Worm (Caenorhabditis elegans) whole organism, early embryonic: ENCODE results near the gene C03E10.3.

Experiments used
- B0310.2 ChIP-seq: sonication (generic microtip); optimal IDR thresholded peaks from 2 replicates; lab custom pipeline; 2016; ENCODE audit warnings: mild to moderate bottlenecking, missing genetic modification characterization, missing compliant biosample characterization
- F13C5.2 ChIP-seq: sonication (generic microtip); optimal IDR thresholded peaks from 2 replicates; lab custom pipeline; 2017; ENCODE audit warnings: mild to moderate bottlenecking, missing genetic modification characterization, inconsistent platforms, missing compliant biosample characterization
- aly-1 ChIP-seq: sonication (generic microtip); optimal IDR thresholded peaks from 2 replicates; lab custom pipeline; 2016; ENCODE audit warnings: missing genetic modification characterization, missing compliant biosample characterization
- ama-1 ChIP-seq: fragments of 150-350 bp; optimal IDR thresholded peaks from 2 replicates; lab custom pipeline; 2014
- ceh-13 ChIP-seq: fragments of 200-800 bp; sonication (Bioruptor generic); optimal IDR thresholded peaks from 2 replicates; lab custom pipeline; 2018; ENCODE audit warnings: mild to moderate bottlenecking, missing genetic modification characterization, missing compliant biosample characterization
- ceh-36 ChIP-seq: sonication (generic microtip); optimal IDR thresholded peaks from 2 replicates; lab custom pipeline; 2016; ENCODE audit warnings: missing genetic modification characterization, inconsistent platforms, missing compliant biosample characterization
- ets-7 ChIP-seq: sonication (generic microtip); optimal IDR thresholded peaks from 2 replicates; lab custom pipeline; 2016; ENCODE audit warnings: missing genotype, missing genetic modification characterization, missing compliant biosample characterization
- flt-1 ChIP-seq: fragments of 200-800 bp; sonication (Bioruptor generic); IDR thresholded peaks from 2 replicates; pipeline ENCODE4 v1.3.6; 2022; ENCODE audit warnings: missing genetic modification characterization, missing compliant biosample characterization
- hmbx-1 ChIP-seq: sonication (generic microtip); optimal IDR thresholded peaks from 2 replicates; lab custom pipeline; 2016; ENCODE audit warnings: mild to moderate bottlenecking, missing genetic modification characterization, missing compliant biosample characterization
- hmg-4 ChIP-seq: fragments of 200-800 bp; sonication (Bioruptor generic); optimal IDR thresholded peaks from 2 replicates; lab custom pipeline; 2018; ENCODE audit warnings: mild to moderate bottlenecking, missing genetic modification characterization, missing compliant biosample characterization
- hnd-1 ChIP-seq: sonication (generic microtip); optimal IDR thresholded peaks from 2 replicates; lab custom pipeline; 2016; ENCODE audit warnings: missing genetic modification characterization, missing compliant biosample characterization
- pes-1 ChIP-seq: fragments of 200-800 bp; sonication (Bioruptor generic); IDR thresholded peaks from 2 replicates; pipeline ENCODE4 v1.3.6; 2022; ENCODE audit warnings: missing genetic modification reagents, missing genetic modification characterization, missing compliant biosample characterization
- scrt-1 ChIP-seq: fragments of 200-800 bp; sonication (Bioruptor generic); IDR thresholded peaks from 2 replicates; pipeline ENCODE4 v1.3.6; 2022; ENCODE audit warnings: missing genetic modification characterization, missing compliant biosample characterization
- sea-1 ChIP-seq: fragments of 200-800 bp; sonication (Bioruptor generic); conservative IDR thresholded peaks from 2 replicates; pipeline ENCODE4 v1.3.6; 2022; ENCODE audit warnings: missing genetic modification characterization, missing compliant biosample characterization
- tbx-11 ChIP-seq: fragments of 200-800 bp; sonication (Bioruptor generic); IDR thresholded peaks from 2 replicates; pipeline ENCODE4 v1.3.6; 2022; ENCODE audit warnings: missing genetic modification characterization, missing compliant biosample characterization
- tbx-37 ChIP-seq: fragments of 200-800 bp; sonication (Bioruptor generic); conservative IDR thresholded peaks from 2 replicates; pipeline ENCODE4 v1.3.6; 2022; ENCODE audit warnings: missing genetic modification reagents, missing genetic modification characterization, missing compliant biosample characterization
- tra-4 ChIP-seq: sonication (generic microtip); optimal IDR thresholded peaks from 2 replicates; lab custom pipeline; 2017; ENCODE audit warnings: missing genetic modification characterization, missing compliant biosample characterization

C03E10.3 gene

DNA sequence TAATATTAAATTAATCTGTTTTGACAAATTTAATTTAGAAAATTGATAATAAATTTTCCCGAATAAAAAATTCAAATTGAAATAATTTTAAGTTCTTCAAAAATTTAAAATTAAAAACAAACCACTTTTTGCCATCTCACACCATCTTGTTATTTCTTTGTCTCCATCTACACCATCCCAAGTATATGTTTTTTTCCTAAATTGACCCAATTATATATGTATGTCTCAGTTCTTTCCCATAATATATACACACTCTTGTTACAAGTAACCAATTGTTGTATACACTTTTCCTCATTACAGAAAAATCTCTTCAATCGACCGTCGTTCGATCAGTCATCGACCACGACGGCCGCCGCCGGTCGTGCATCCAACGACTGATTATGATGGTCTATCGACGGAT is 3.9 kb upstream of the C03E10.3 start, which contains the start of gene gly-20:
TSS of gene gly-20 (plus strand) at position 301 of the 400 bp plus-strand sequence.
- TF ChIP-seq tbx-11 (GFP tag; lab: Robert Waterston, UW), result no peak
- TF ChIP-seq pes-1 (GFP tag; lab: Robert Waterston, UW), result no peak
- no peak for TF ChIP-seq F13C5.2 (tag; lab: Kevin White, UChicago)
- no peak for TF ChIP-seq tra-4 (tag; lab: Kevin White, UChicago)
- no peak for TF ChIP-seq ceh-13 (GFP tag; lab: Kevin White, UChicago)
- no peak for TF ChIP-seq scrt-1
- TF ChIP-seq hmg-4, result no peak
- no peak for TF ChIP-seq ets-7
- no peak for TF ChIP-seq sea-1 (GFP tag; lab: Robert Waterston, UW)
- no peak for TF ChIP-seq B0310.2 (tag; lab: Kevin White, UChicago)
- TF ChIP-seq hmbx-1 (tag; lab: Kevin White, UChicago), result no peak
- no peak for TF ChIP-seq aly-1 (tag; lab: Kevin White, UChicago)
- no peak for TF ChIP-seq hnd-1
- no peak for TF ChIP-seq flt-1 (GFP tag; lab: Robert Waterston, UW)
- no peak for TF ChIP-seq ceh-36 (tag; lab: Kevin White, UChicago)
- TF ChIP-seq ama-1, result no peak
- TF ChIP-seq tbx-37 (GFP tag; lab: Robert Waterston, UW), result no peak

DNA sequence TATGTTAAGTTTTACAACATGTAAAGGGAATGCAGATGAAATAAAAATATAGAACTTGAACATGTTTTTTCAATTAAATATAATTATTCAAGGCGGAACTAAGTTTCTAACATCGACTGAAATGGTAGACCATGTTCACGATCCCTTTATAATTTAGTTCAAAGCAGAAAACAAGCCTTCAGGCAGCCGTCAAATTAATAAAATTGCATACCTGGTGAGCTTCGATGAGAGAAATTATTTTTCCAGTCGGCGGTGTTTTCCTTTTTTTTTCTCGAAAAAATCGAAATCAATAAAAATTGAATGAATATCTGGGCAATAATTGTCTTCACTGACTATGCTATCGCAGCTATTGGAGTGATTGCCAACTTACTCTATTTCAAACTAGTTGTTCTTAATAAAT is 4.7 kb downstream of the C03E10.3 start, which contains the start of gene C03E10.1:
TSS of gene C03E10.1 (plus strand) at position 301 of the 400 bp plus-strand sequence.
- TF ChIP-seq hnd-1, result no peak
- TF ChIP-seq scrt-1, result no peak
- TF ChIP-seq F13C5.2 (tag; lab: Kevin White, UChicago), result no peak
- no peak for TF ChIP-seq ama-1
- no peak for TF ChIP-seq B0310.2 (tag; lab: Kevin White, UChicago)

DNA sequence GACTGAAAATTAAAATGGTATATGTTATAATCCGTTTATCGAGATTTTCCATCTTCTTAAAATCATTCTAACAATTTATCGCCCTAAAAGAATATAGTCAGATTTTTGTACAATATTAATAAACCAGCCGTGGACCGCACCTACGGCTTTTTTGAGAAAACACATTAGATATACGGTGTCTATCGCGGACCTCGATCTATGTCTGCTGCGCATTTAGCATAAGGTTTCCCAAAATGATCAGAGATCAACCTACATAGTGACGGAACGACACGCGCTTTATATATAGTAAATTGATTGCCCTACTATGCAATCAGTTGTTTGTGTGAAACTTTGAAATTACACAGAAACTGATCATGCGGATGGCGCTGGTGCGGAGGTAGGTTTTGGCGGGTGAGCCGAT is 6.5 kb downstream of the C03E10.3 start:
- TF ChIP-seq ceh-36 (tag; lab: Kevin White, UChicago) (no peak), F13C5.2 (tag; lab: Kevin White, UChicago) (no peak), sea-1 (GFP tag; lab: Robert Waterston, UW) (no peak), hmbx-1 (tag; lab: Kevin White, UChicago) (no peak), hmg-4 (no peak), tbx-37 (GFP tag; lab: Robert Waterston, UW) (no peak), ets-7 (no peak), scrt-1 (no peak), aly-1 (tag; lab: Kevin White, UChicago) (no peak)

DNA sequence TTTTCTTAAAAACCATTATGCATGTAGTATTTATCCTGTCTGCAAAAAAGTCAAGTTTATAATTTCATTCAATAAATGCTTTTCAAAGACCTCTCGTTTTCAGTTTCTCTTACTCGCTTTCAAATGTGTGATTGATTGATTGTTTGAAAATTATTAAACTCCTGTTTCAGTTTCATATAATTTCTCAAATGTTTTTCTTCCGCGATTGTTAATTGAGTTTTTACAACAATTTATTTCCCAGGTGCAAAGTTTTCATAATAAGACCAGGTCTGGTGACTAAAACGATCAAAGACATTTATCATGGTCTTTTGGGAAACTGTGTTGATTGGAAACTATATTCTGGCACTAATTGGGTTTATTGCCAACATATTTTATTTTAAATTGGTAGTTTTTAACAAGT is 8.2 kb downstream of the C03E10.3 start, which contains the start of gene T03F7.6:
TSS of gene T03F7.6 (plus strand) at position 301 of the 400 bp plus-strand sequence.
- TF ChIP-seq tra-4 (tag; lab: Kevin White, UChicago) (no peak), ceh-36 (tag; lab: Kevin White, UChicago) (no peak), scrt-1 (no peak), hmg-4 (no peak), pes-1 (GFP tag; lab: Robert Waterston, UW) (no peak), hmbx-1 (tag; lab: Kevin White, UChicago) (no peak), flt-1 (GFP tag; lab: Robert Waterston, UW) (no peak), B0310.2 (tag; lab: Kevin White, UChicago) (no peak), tbx-11 (GFP tag; lab: Robert Waterston, UW) (no peak)

DNA sequence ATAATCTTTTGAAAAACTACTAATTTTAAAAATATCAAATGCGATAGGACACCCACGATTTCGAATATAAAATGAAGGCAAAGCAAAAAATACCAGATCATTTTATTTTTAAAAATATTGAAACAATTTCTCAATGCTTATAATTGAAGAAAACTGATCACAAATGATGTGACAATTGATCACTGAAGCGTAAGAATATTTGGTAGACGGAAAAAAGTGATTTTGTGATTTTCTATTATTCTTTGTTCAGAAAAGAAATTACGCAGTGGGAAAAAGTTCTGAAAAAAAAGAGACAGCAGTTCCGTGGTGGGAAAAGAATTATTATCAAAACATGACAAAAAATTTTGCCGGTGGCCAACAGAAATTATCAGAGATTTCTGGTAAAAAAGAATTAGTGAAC is 12.4 kb downstream of the C03E10.3 start, which contains the start of gene T03F7.5:
TSS of gene T03F7.5 (minus strand) at position 101 of the 400 bp plus-strand sequence.
- TF ChIP-seq ets-7 (no peak), flt-1 (GFP tag; lab: Robert Waterston, UW) (no peak), hnd-1 (no peak), tbx-11 (GFP tag; lab: Robert Waterston, UW) (no peak), scrt-1 (no peak), B0310.2 (tag; lab: Kevin White, UChicago) (no peak), F13C5.2 (tag; lab: Kevin White, UChicago) (no peak), tbx-37 (GFP tag; lab: Robert Waterston, UW) (no peak), ama-1 (no peak), sea-1 (GFP tag; lab: Robert Waterston, UW) (no peak), aly-1 (tag; lab: Kevin White, UChicago) (no peak), hmbx-1 (tag; lab: Kevin White, UChicago) (no peak), ceh-36 (tag; lab: Kevin White, UChicago) (no peak), tra-4 (tag; lab: Kevin White, UChicago) (no peak), hmg-4 (no peak), ceh-13 (GFP tag; lab: Kevin White, UChicago) (no peak), pes-1 (GFP tag; lab: Robert Waterston, UW) (no peak)

DNA sequence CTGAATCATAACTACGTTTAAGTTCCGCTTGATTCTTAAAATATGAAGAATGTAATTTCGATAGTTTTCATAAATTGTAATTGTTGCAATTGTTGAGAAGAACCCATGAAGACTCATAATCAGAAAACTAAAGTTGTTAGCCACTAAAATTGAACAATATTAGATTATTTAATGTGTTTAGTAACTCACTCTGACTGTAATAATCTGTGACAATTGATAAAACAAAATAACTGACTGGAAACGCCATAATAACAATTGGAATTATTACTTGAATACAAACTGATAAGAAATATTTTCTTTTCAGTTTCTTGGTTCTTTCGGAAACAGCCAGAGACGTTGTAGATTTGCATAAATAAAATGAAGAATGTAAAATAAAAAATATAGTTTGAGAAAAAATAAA is 13.2 kb downstream of the C03E10.3 start:
- no peak for TF ChIP-seq ets-7
- no peak for TF ChIP-seq F13C5.2 (tag; lab: Kevin White, UChicago)
- no peak for TF ChIP-seq scrt-1
- no peak for TF ChIP-seq hmg-4
- TF ChIP-seq tbx-37 (GFP tag; lab: Robert Waterston, UW), result no peak
- no peak for TF ChIP-seq pes-1 (GFP tag; lab: Robert Waterston, UW)
- no peak for TF ChIP-seq tra-4 (tag; lab: Kevin White, UChicago)
- no peak for TF ChIP-seq ama-1

DNA sequence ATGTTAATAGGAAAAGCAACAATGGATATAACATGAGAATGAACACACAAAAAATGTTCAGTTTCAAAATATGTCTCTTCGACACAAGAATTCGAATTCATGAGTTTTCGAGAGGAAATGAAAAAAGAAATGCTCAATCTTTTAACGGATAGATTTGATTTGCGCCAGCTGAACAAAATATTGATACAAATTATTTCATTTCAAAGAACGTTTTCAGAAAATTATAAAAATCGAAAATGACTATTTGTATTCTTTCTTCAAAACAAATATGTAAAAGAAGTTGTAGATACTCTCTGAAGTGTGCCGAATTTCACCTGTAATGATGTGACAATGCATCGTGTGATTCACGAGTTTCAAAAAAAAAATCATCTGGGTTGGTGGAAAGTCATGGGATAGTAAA is 14.3 kb downstream of the C03E10.3 start, which contains the start of gene srh-47:
TSS of gene srh-47 (minus strand) at position 101 of the 400 bp plus-strand sequence.
- TF ChIP-seq hnd-1 (no peak), ets-7 (no peak), ceh-36 (tag; lab: Kevin White, UChicago) (no peak), aly-1 (tag; lab: Kevin White, UChicago) (no peak), hmg-4 (no peak), scrt-1 (no peak), pes-1 (GFP tag; lab: Robert Waterston, UW) (no peak), tra-4 (tag; lab: Kevin White, UChicago) (no peak), ceh-13 (GFP tag; lab: Kevin White, UChicago) (no peak), tbx-37 (GFP tag; lab: Robert Waterston, UW) (no peak), tbx-11 (GFP tag; lab: Robert Waterston, UW) (no peak), hmbx-1 (tag; lab: Kevin White, UChicago) (no peak)
